Worm (Caenorhabditis elegans) whole organism, L4 larva: ENCODE data around the gene srbc-8.

Source experiments
- F10B5.3 ChIP-seq: sonication (generic microtip); optimal IDR thresholded peaks from 2 replicates; lab custom pipeline; 2016; ENCODE audit warnings: mild to moderate bottlenecking, missing genetic modification characterization, missing compliant biosample characterization
- F26F4.8 ChIP-seq: fragments of 200-800 bp; sonication (Bioruptor generic); conservative IDR thresholded peaks from 2 replicates; pipeline ENCODE4 v1.3.6; 2022; ENCODE audit warnings: missing genetic modification characterization, missing compliant biosample characterization
- F37D6.2 ChIP-seq: sonication (generic microtip); optimal IDR thresholded peaks from 2 replicates; lab custom pipeline; 2016; ENCODE audit warnings: mild to moderate bottlenecking, missing genetic modification characterization, missing compliant biosample characterization
- R02D3.7 ChIP-seq: fragments of 150-350 bp; sonication (generic microtip); optimal IDR thresholded peaks from 3 replicates; lab custom pipeline; 2014; ENCODE audit warnings: missing biosample characterization, missing genetic modification characterization
- T20F7.1 ChIP-seq: fragments of 200-800 bp; sonication (Bioruptor generic); optimal IDR thresholded peaks from 2 replicates; lab custom pipeline; 2018; ENCODE audit warnings: mild to moderate bottlenecking, missing genetic modification characterization, missing compliant biosample characterization
- Y105C5A.15 ChIP-seq: fragments of 200-800 bp; sonication (Bioruptor generic); IDR thresholded peaks from 2 replicates; pipeline ENCODE4 v1.3.6; 2022; ENCODE audit warnings: missing genetic modification characterization, missing compliant biosample characterization
- arid-1 ChIP-seq: fragments of 200-800 bp; sonication (Bioruptor generic); conservative IDR thresholded peaks from 2 replicates; pipeline ENCODE4 v1.3.6; 2022; ENCODE audit warnings: missing genetic modification reagents, missing genetic modification characterization, missing compliant biosample characterization
- ceh-20 ChIP-seq: fragments of 200-800 bp; sonication (Bioruptor generic); IDR thresholded peaks from 2 replicates; pipeline ENCODE4 v1.3.6; 2022; ENCODE audit warnings: missing genetic modification reagents, missing genetic modification characterization, missing compliant biosample characterization
- ceh-28 ChIP-seq: fragments of 150-350 bp; optimal IDR thresholded peaks from 2 replicates; lab custom pipeline; 2014; ENCODE audit warnings: missing biosample characterization, missing genetic modification reagents, missing genetic modification characterization
- ceh-82 ChIP-seq: sonication (generic microtip); optimal IDR thresholded peaks from 2 replicates; lab custom pipeline; 2017; ENCODE audit warnings: missing biosample characterization, missing genetic modification characterization
- cey-2 ChIP-seq: sonication (generic microtip); optimal IDR thresholded peaks from 3 replicates; lab custom pipeline; 2017; ENCODE audit warnings: missing genetic modification characterization, mild to moderate bottlenecking, missing compliant biosample characterization, antibody characterized with exemption, borderline replicate concordance; ENCODE audit not compliant: insufficient read depth
- ctbp-1 ChIP-seq: fragments of 200-800 bp; sonication (Bioruptor generic); IDR thresholded peaks from 2 replicates; pipeline ENCODE4 v1.3.6; 2022; ENCODE audit warnings: missing genetic modification reagents, missing genetic modification characterization, missing compliant biosample characterization
- daf-8 ChIP-seq: fragments of 200-800 bp; sonication (Bioruptor generic); IDR thresholded peaks from 2 replicates; pipeline ENCODE4 v1.3.6; 2022; ENCODE audit warnings: missing genetic modification characterization, missing compliant biosample characterization
- dmd-6 ChIP-seq: fragments of 200-800 bp; sonication (Bioruptor generic); IDR thresholded peaks from 2 replicates; pipeline ENCODE4 v1.3.6; 2022; ENCODE audit warnings: missing genetic modification reagents, missing genetic modification characterization, missing compliant biosample characterization
- dmd-9 ChIP-seq: fragments of 200-800 bp; sonication (Bioruptor generic); IDR thresholded peaks from 2 replicates; pipeline ENCODE4 v1.3.6; 2022; ENCODE audit warnings: missing genetic modification reagents, missing genetic modification characterization, missing compliant biosample characterization
- duxl-1 ChIP-seq: sonication (generic microtip); optimal IDR thresholded peaks from 2 replicates; lab custom pipeline; 2016; ENCODE audit warnings: mild to moderate bottlenecking, missing genetic modification characterization, moderate library complexity, missing compliant biosample characterization; ENCODE audit not compliant: poor library complexity
- egl-43 ChIP-seq: fragments of 200-800 bp; sonication (Bioruptor generic); IDR thresholded peaks from 2 replicates; pipeline ENCODE4 v1.3.6; 2022; ENCODE audit warnings: missing genetic modification reagents, missing genetic modification characterization, missing compliant biosample characterization
- fkh-10 ChIP-seq: fragments of 150-350 bp; optimal IDR thresholded peaks from 2 replicates; lab custom pipeline; 2014; ENCODE audit warnings: missing biosample characterization, missing genetic modification reagents, missing genetic modification characterization
- gei-8 ChIP-seq: fragments of 200-800 bp; sonication (Bioruptor generic); optimal IDR thresholded peaks from 2 replicates; lab custom pipeline; 2018; ENCODE audit warnings: mild to moderate bottlenecking, missing genetic modification characterization, missing compliant biosample characterization
- hif-1 ChIP-seq, 2 experiments: sonication (generic microtip); optimal IDR thresholded peaks; 2 replicates each; lab custom pipeline; 2016 to 2017; ENCODE audit warnings: missing compliant biosample characterization in 2 of 2, missing genetic modification characterization in 2 of 2, missing genetic modification reagents in 2 of 2, missing genotype in 2 of 2, mild to moderate bottlenecking in 1 of 2
- hlh-30 ChIP-seq: sonication (generic microtip); optimal IDR thresholded peaks from 2 replicates; lab custom pipeline; 2017; ENCODE audit warnings: antibody characterized with exemption, mild to moderate bottlenecking, missing genetic modification characterization, missing compliant biosample characterization; ENCODE audit not compliant: insufficient read depth
- hmg-1.1 ChIP-seq: fragments of 200-800 bp; sonication (Bioruptor generic); IDR thresholded peaks from 2 replicates; pipeline ENCODE4 v1.3.6; 2022; ENCODE audit warnings: missing genetic modification reagents, missing genetic modification characterization, missing compliant biosample characterization
- lin-29 ChIP-seq: fragments of 200-800 bp; sonication (Bioruptor generic); IDR thresholded peaks from 2 replicates; pipeline ENCODE4 v1.3.6; 2022; ENCODE audit warnings: missing genetic modification reagents, missing genetic modification characterization, missing compliant biosample characterization
- mdt-29 ChIP-seq: fragments of 200-800 bp; sonication (Bioruptor generic); IDR thresholded peaks from 2 replicates; pipeline ENCODE4 v1.3.6; 2022; ENCODE audit warnings: missing genetic modification reagents, missing genetic modification characterization, missing compliant biosample characterization
- mxl-3 ChIP-seq: fragments of 200-800 bp; sonication (Bioruptor generic); optimal IDR thresholded peaks from 2 replicates; lab custom pipeline; 2018; ENCODE audit warnings: mild to moderate bottlenecking, missing genetic modification characterization, missing compliant biosample characterization
- nhr-102 ChIP-seq: sonication (generic microtip); optimal IDR thresholded peaks from 2 replicates; lab custom pipeline; 2016; ENCODE audit warnings: mild to moderate bottlenecking, missing genetic modification characterization, moderate library complexity, missing compliant biosample characterization
- nhr-11 ChIP-seq: fragments of 150-350 bp; optimal IDR thresholded peaks from 2 replicates; lab custom pipeline; 2014; ENCODE audit warnings: missing biosample characterization, missing genetic modification characterization
- nhr-111 ChIP-seq: fragments of 200-800 bp; sonication (Bioruptor generic); optimal IDR thresholded peaks from 2 replicates; lab custom pipeline; 2018; ENCODE audit warnings: mild to moderate bottlenecking, missing genetic modification characterization, missing compliant biosample characterization
- nhr-25 ChIP-seq: sonication (generic microtip); optimal IDR thresholded peaks from 2 replicates; lab custom pipeline; 2017; ENCODE audit warnings: missing genetic modification characterization, mild to moderate bottlenecking, missing compliant biosample characterization, antibody characterized with exemption, moderate library complexity, borderline replicate concordance; ENCODE audit not compliant: insufficient read depth
- nhr-28 ChIP-seq: fragments of 150-350 bp; optimal IDR thresholded peaks from 2 replicates; lab custom pipeline; 2014; ENCODE audit warnings: missing biosample characterization, missing genetic modification characterization
- nhr-48 ChIP-seq: sonication (generic microtip); optimal IDR thresholded peaks from 2 replicates; lab custom pipeline; 2016; ENCODE audit warnings: mild to moderate bottlenecking, missing genetic modification characterization, missing compliant biosample characterization
- nhr-6 ChIP-seq: fragments of 150-350 bp; optimal IDR thresholded peaks from 2 replicates; lab custom pipeline; 2014; ENCODE audit warnings: missing biosample characterization, missing genetic modification characterization
- saeg-2 ChIP-seq: fragments of 200-800 bp; sonication (Bioruptor generic); IDR thresholded peaks from 2 replicates; pipeline ENCODE4 v1.3.6; 2022; ENCODE audit warnings: missing genetic modification reagents, missing genetic modification characterization, missing compliant biosample characterization
- snpc-1.2 ChIP-seq: fragments of 200-800 bp; sonication (Bioruptor generic); IDR thresholded peaks from 2 replicates; pipeline ENCODE4 v1.3.6; 2022; ENCODE audit warnings: missing genetic modification reagents, missing genetic modification characterization, missing compliant biosample characterization
- spr-3 ChIP-seq: fragments of 200-800 bp; sonication (Bioruptor generic); optimal IDR thresholded peaks from 2 replicates; lab custom pipeline; 2018; ENCODE audit warnings: mild to moderate bottlenecking, missing genetic modification characterization, missing compliant biosample characterization
- tag-97 ChIP-seq: fragments of 200-800 bp; sonication (Bioruptor generic); IDR thresholded peaks from 2 replicates; pipeline ENCODE4 v1.3.6; 2022; ENCODE audit warnings: missing genetic modification characterization, missing compliant biosample characterization
- unc-39 ChIP-seq: sonication (generic microtip); optimal IDR thresholded peaks from 2 replicates; lab custom pipeline; 2017; ENCODE audit warnings: missing biosample characterization, missing genetic modification characterization
- zfp-3 ChIP-seq: fragments of 200-800 bp; sonication (Bioruptor generic); conservative IDR thresholded peaks from 2 replicates; pipeline ENCODE4 v1.3.6; 2022; ENCODE audit warnings: missing genetic modification reagents, missing genetic modification characterization, missing compliant biosample characterization
- zip-11 ChIP-seq: fragments of 200-800 bp; sonication (Bioruptor generic); IDR thresholded peaks from 2 replicates; pipeline ENCODE4 v1.3.6; 2022; ENCODE audit warnings: missing genetic modification characterization, missing compliant biosample characterization
- zip-2 ChIP-seq: fragments of 150-350 bp; optimal IDR thresholded peaks from 2 replicates; lab custom pipeline; 2014; ENCODE audit warnings: missing biosample characterization, missing genetic modification characterization
- ztf-11 ChIP-seq: fragments of 150-350 bp; optimal IDR thresholded peaks from 2 replicates; lab custom pipeline; 2014; ENCODE audit warnings: missing biosample characterization, missing genetic modification characterization

The srbc-8 gene

DNA sequence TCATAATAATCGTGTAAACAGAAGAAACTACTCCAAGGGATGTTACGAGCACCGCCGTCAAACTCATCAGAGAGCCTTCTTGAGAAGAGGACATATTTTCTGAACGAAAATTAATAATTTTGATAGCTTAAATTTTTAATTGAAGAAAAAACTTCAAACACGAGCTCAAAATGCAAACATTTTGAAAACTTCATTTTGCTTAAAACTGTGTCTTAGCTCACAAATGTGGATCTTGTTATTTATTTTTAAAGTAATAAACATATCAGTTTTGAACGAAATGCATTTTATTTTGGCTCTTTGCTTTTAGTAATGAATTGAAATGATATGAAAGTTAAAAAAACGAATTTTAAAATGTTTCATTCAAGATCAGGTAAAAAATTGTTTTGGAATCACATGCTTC is 2.6 kb upstream of the srbc-8 start, which contains the start of gene srbc-7:
TSS of gene srbc-7 (minus strand) at position 101 of the 400 bp plus-strand sequence.
- TF ChIP-seq hlh-30 (tag; lab: Kevin White, UChicago): no peak
- no peak for TF ChIP-seq mdt-29 (GFP tag; lab: Robert Waterston, UW)
- no peak for TF ChIP-seq R02D3.7
- TF ChIP-seq Y105C5A.15 (GFP tag; lab: Robert Waterston, UW): no peak
- TF ChIP-seq saeg-2: no peak
- TF ChIP-seq nhr-28: no peak
- TF ChIP-seq T20F7.1 (GFP tag; lab: Kevin White, UChicago): no peak
- no peak for TF ChIP-seq tag-97 (GFP tag; lab: Robert Waterston, UW)
- TF ChIP-seq F10B5.3 (tag; lab: Kevin White, UChicago): no peak
- TF ChIP-seq, all 104 proteins: peak for 0

DNA sequence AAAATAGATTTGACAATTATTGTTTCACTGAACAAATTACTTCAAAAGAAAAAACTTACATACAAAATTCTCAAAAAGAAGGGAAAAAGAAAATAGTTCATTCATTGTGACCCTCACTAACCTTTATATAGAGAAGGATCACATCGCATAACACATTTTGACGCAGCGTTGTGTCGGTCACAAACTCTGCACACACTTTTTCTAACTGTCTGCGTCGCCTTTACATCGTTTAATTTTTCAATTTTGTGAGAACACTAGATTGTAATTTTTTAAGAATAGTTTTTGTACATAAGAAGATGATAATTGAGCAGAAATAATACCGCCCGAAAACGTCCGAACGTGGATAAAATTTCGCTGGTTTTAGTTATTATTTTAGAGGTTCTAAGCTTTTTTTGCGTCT is 4.0 kb downstream of the srbc-8 start, which contains the start of gene C18B10.6:
TSS of gene C18B10.6 (minus strand) at position 101 of the 400 bp plus-strand sequence.
- no peak for TF ChIP-seq dmd-9 (GFP tag; lab: Robert Waterston, UW)
- TF ChIP-seq, all 104 proteins: peak for 0

DNA sequence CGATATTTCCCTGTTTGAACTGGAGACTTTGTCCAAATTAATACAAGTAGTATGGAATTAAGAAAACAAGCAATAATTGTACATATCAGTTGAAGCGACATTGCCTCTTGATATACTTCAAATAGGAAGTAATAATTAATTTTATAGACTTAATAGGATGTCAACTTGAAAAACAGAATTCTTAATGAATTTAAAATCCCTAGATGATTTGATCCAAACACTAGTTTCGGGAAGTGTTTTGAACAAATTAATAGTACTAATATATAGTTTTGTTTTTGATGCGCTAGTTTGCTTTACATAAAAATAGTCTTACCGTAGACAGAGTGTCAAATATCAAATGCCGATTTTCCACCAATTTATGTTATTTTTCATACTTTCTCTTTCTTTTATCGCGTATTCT is 6.5 kb downstream of the srbc-8 start, which contains the start of gene str-190:
TSS of gene str-190 (minus strand) at position 101 of the 400 bp plus-strand sequence.
- TF ChIP-seq ceh-28 (tag; lab: Kevin White, UChicago) (no peak), spr-3 (no peak), ctbp-1 (GFP tag; lab: Robert Waterston, UW) (no peak), unc-39 (no peak), nhr-28 (no peak), nhr-6 (no peak), nhr-25 (no peak), daf-8 (GFP tag; lab: Robert Waterston, UW) (no peak), nhr-48 (tag; lab: Kevin White, UChicago) (no peak), hif-1 (tag; optimal IDR thresholded peaks at IDR 0.05; lab: Kevin White, UChicago) (no peak)

DNA sequence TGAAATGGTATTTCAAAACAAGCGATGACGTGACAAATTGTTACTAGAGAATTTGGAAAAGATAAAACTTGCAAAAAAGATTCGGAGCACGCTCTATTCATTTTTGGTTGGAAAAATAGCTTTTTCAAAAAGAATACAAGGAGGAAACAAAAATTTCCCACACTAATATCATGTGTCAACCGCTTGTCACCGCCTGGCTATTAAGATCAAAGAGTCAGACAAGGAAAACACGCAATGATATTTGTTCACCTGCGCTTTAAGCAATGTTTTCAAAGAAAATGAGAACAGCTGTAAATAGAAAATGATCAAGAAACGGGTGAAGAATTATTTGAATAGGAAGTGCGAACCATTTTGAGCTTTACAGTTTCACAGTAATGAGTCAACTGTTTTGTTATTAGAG is 8.1 kb downstream of the srbc-8 start, which contains the start of gene srh-125:
TSS of gene srh-125 (minus strand) at position 101 of the 400 bp plus-strand sequence.
- no peak for TF ChIP-seq dmd-6 (GFP tag; lab: Robert Waterston, UW)
- TF ChIP-seq ztf-11 (tag; lab: Kevin White, UChicago): no peak
- no peak for TF ChIP-seq nhr-11
- no peak for TF ChIP-seq ceh-20 (GFP tag; lab: Robert Waterston, UW)
- TF ChIP-seq tag-97 (GFP tag; lab: Robert Waterston, UW): no peak
- no peak for TF ChIP-seq ceh-82
- TF ChIP-seq Y105C5A.15 (GFP tag; lab: Robert Waterston, UW): no peak
- TF ChIP-seq mxl-3: no peak
- no peak for TF ChIP-seq lin-29 (GFP tag; lab: Robert Waterston, UW)
- TF ChIP-seq, all 104 proteins: peak for 0

DNA sequence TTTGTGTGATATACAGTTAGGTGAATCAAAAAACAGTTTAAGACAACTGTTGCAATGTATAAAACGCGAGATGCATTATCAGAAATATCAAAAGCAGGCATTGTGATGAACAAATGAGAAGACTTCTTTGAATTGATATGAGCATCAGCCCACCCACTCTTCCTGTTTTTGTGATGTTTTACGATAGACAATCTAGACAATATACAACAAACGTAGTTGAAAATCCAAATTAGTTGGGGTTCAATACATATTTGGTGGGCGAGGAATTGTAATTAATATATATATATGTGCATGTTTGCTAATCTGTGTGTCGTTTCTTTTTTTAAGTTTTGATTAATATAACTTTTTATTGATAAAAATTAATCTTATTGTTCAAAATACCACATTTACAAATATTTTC is 12.1 kb downstream of the srbc-8 start, which contains the start of gene str-28:
TSS of gene str-28 (minus strand) at position 101 of the 400 bp plus-strand sequence.
- TF ChIP-seq zfp-3 (GFP tag; lab: Robert Waterston, UW) (no peak), ceh-28 (tag; lab: Kevin White, UChicago) (no peak)

DNA sequence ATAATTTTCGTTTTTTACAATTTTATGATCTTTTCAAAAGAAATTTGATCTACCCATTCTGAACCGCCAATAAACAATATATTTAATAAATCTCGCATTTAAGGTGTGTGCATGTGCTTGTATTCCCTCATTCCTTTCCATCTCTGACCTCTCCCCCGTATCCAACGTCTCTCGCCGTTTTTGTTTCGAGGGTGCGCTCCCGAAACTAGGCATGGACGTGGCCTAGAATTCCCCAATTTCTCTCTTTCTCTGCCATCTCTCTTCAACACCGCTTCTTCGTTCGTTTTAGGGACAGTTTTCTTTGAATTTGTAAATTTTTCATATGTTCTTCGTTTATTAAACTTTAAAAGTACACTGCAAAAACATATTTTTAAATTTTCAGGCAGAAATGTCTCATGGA is 19.4 kb downstream of the srbc-8 start, which contains the start of gene F25E5.1:
TSS of gene F25E5.1 (plus strand) at position 376 of the 400 bp plus-strand sequence.
- TF ChIP-seq zip-2 (no peak), gei-8 (GFP tag; lab: Kevin White, UChicago) (no peak), egl-43 (GFP tag; lab: Robert Waterston, UW) (no peak), nhr-102 (peak; percentile 26), spr-3 (no peak), duxl-1 (tag; lab: Kevin White, UChicago) (no peak), hmg-1.1 (GFP tag; lab: Robert Waterston, UW) (peak; percentile 61; the same call in 1 of the 2 replicates), zip-11 (GFP tag; lab: Robert Waterston, UW) (no peak), arid-1 (GFP tag; lab: Robert Waterston, UW) (no peak), nhr-28 (peak; percentile 59), zfp-3 (GFP tag; lab: Robert Waterston, UW) (no peak), cey-2 (tag; lab: Kevin White, UChicago) (no peak), nhr-6 (peak; percentile 70), F37D6.2 (tag; lab: Kevin White, UChicago) (no peak), F26F4.8 (GFP tag; lab: Robert Waterston, UW) (no peak), fkh-10 (GFP tag; lab: Kevin White, UChicago) (no peak), snpc-1.2 (GFP tag; lab: Robert Waterston, UW) (no peak), nhr-111 (GFP tag; lab: Kevin White, UChicago) (no peak)
